Worm (Caenorhabditis elegans): ENCODE results near the gene rsp-5.

DNA sequence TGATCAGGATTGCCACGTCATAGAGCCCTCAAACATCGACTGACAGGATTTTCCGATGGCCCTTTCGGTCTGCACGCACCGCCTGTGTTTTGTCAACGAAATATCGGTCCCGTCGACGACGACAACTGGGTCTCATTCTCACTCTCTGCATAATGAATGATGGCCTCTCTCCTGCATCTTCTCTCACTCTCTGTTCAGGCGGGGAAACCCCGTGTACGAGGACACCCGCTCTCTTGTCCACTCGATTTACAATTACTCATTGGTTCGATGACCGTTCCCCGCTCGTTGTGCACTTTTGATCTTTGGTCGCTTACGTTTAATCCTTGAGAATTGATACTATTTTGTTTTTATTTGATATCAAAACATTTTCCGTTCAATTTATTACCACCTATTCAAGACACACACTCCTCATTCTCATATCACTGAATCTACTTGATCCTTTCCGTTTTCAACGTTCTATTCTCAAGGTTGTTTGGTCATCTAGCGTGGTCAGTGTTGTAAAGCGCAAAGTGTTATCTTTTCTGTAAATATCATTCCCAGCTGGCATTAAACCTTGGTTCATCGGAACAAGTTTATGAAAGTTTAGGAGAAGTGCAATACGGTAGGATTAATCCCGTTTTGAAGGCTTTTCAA, 32.8 kb downstream of the rsp-5 start:
- TF ChIP-seq ztf-11 (tag; optimal IDR thresholded peaks at IDR 0.05) (no peak), sox-4 (tag; optimal IDR thresholded peaks at IDR 0.05) (no peak)
